Worm (Caenorhabditis elegans) whole organism, L3 larva: ENCODE results near the gene nog-1.

Experiments used
- R02D3.7 ChIP-seq: fragments of 150-350 bp; optimal IDR thresholded peaks from 2 replicates; lab custom pipeline; 2014; ENCODE audit warnings: missing biosample characterization, missing genetic modification characterization
- daf-12 ChIP-seq: fragments of 150-350 bp; optimal IDR thresholded peaks from 2 replicates; lab custom pipeline; 2014; ENCODE audit warnings: missing biosample characterization, missing genetic modification reagents, missing genetic modification characterization
- elt-2 ChIP-seq: sonication (generic microtip); optimal IDR thresholded peaks from 2 replicates; lab custom pipeline; 2016; ENCODE audit warnings: missing genetic modification reagents, mild to moderate bottlenecking, missing genetic modification characterization, missing compliant biosample characterization
- elt-3 ChIP-seq, 3 experiments: fragments of 150-350 bp in 1 of 3; sonication (generic microtip) in 2 of 3; optimal IDR thresholded peaks; 2 replicates in 2 of 3; 4 replicates in 1 of 3; lab custom pipeline; 2014 to 2017; ENCODE audit warnings: missing biosample characterization in 3 of 3, missing genetic modification characterization in 3 of 3
- jun-1 ChIP-seq: fragments of 150-350 bp; optimal IDR thresholded peaks from 2 replicates; lab custom pipeline; 2014; ENCODE audit warnings: missing biosample characterization, missing genetic modification reagents, missing genetic modification characterization
- nhr-77 ChIP-seq: fragments of 150-350 bp; optimal IDR thresholded peaks from 2 replicates; lab custom pipeline; 2014; ENCODE audit warnings: missing biosample characterization, missing genetic modification characterization
- snpc-4 ChIP-seq: fragments of 150-350 bp; optimal IDR thresholded peaks from 2 replicates; lab custom pipeline; 2014; ENCODE audit warnings: missing biosample characterization, missing genetic modification characterization
- unc-39 ChIP-seq: sonication (generic microtip); optimal IDR thresholded peaks from 4 replicates; lab custom pipeline; 2017; ENCODE audit warnings: missing biosample characterization, missing genetic modification characterization
- ztf-4 ChIP-seq: fragments of 150-350 bp; optimal IDR thresholded peaks from 2 replicates; lab custom pipeline; 2014; ENCODE audit warnings: missing biosample characterization, missing genetic modification characterization

DNA sequence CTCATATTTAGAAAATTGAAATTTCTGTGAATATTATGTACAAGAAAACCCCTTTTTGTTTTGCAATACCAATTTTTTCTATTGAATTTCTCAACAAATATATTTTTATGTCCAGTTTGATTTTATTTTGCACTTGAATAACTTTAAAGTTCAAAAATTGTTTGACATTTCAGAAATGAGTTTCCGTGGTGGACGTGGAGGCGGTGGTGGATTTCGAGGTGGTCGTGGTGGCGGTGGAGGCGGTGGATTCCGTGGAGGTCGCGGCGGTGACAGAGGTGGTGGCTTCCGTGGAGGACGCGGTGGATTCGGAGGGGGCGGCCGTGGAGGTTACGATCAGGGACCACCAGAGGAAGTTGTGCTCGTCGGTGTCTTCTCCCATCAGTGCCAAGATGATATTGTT lies 32.3 kb downstream of the nog-1 start, which contains the start of gene garr-1:
- TF ChIP-seq daf-12 (no peak), jun-1 (tag; lab: Kevin White, UChicago) (no peak), snpc-4 (no peak), ztf-4 (tag; lab: Kevin White, UChicago) (no peak), elt-2 (no peak), unc-39 (tag; lab: Kevin White, UChicago) (no peak), R02D3.7 (tag; lab: Kevin White, UChicago) (no peak), nhr-77 (tag; lab: Kevin White, UChicago) (no peak), elt-3 (tag; optimal IDR thresholded peaks at IDR 0.05; lab: Kevin White, UChicago) (no peak)
